Fruit fly (Drosophila melanogaster): ENCODE measurements around the gene Hs2st.

DNA sequence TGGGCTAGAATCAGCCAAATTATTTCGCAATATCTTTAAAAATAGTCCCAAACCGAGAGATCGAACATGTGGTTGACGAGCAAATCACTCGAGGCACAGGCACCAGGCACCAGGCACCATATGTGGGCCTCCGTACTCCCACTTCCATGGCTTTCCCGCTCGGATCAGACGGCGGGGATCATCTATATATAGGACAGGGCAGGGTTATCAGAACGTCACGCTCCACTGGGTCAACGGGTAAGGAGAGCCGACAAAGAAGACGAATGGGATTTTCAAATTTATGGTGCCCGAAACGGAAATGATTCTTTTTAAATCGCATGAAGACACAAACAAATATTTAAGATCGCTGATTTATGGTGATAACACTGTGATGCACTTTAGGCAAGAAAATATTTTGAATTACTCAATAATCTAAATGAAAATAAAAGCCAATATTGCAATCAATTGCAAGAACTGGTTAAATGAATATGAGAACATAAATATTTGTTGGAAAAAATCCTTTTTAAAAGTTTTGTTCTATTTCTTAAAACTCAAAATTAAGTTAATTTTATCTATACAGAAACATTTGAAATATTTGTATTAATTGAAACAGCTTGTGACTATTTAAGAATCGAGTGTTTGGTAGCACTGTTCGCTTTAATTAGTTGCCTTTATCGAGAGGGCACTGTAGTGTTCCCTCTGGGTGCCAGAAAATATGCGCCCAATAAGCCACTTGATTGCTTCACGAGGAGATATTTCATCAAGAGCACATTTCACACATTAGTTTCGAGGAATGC is 31.2 kb downstream of the Hs2st start:
- TF ChIP-seq gl (tag; optimal IDR thresholded peaks at IDR 0.05) = no peak
- TF ChIP-seq CG15710 (tag; optimal IDR thresholded peaks at IDR 0.05) = no peak
- TF ChIP-seq CG32121 (GFP tag; IDR thresholded peaks at IDR 0.05) = no peak
- TF ChIP-seq CG14655 (GFP tag; optimal IDR thresholded peaks at IDR 0.05) = no peak
- no peak for TF ChIP-seq CG9948 (tag; optimal IDR thresholded peaks at IDR 0.05)
